Worm (Caenorhabditis elegans) whole organism, young adult: ENCODE data around the gene F54D10.7.

Experiments
- B0019.2 ChIP-seq: fragments of 200-800 bp; sonication (Bioruptor generic); conservative IDR thresholded peaks from 2 replicates; pipeline ENCODE4 v1.3.6; 2022; ENCODE audit warnings: missing genetic modification reagents, missing genetic modification characterization, missing compliant biosample characterization
- C17E4.6 ChIP-seq: fragments of 200-800 bp; sonication (Bioruptor generic); IDR thresholded peaks from 2 replicates; pipeline ENCODE4 v1.3.6; 2022; ENCODE audit warnings: missing genetic modification reagents, missing genetic modification characterization, missing compliant biosample characterization
- F10E7.11 ChIP-seq: sonication (generic microtip); optimal IDR thresholded peaks from 2 replicates; lab custom pipeline; 2017; ENCODE audit warnings: mild to moderate bottlenecking, missing genetic modification characterization, moderate library complexity, missing compliant biosample characterization
- F22D6.2 ChIP-seq: sonication (generic microtip); optimal IDR thresholded peaks from 2 replicates; lab custom pipeline; 2016; ENCODE audit warnings: mild to moderate bottlenecking, missing genetic modification characterization, missing compliant biosample characterization
- F33H1.4 ChIP-seq: fragments of 200-800 bp; sonication (Bioruptor generic); IDR thresholded peaks from 2 replicates; pipeline ENCODE4 v1.3.6; 2022; ENCODE audit warnings: missing genetic modification reagents, missing genetic modification characterization, missing compliant biosample characterization
- F39B2.1 ChIP-seq: fragments of 200-800 bp; sonication (Bioruptor generic); IDR thresholded peaks from 2 replicates; pipeline ENCODE4 v1.3.6; 2022; ENCODE audit warnings: missing genetic modification reagents, missing genetic modification characterization, missing compliant biosample characterization
- Y53G8AR.9 ChIP-seq: fragments of 200-800 bp; sonication (Bioruptor generic); conservative IDR thresholded peaks from 2 replicates; pipeline ENCODE4 v1.3.6; 2022; ENCODE audit warnings: missing genetic modification reagents, missing genetic modification characterization, missing compliant biosample characterization
- ZK185.1 ChIP-seq: sonication (generic microtip); optimal IDR thresholded peaks from 2 replicates; lab custom pipeline; 2016; ENCODE audit warnings: mild to moderate bottlenecking, missing genetic modification characterization, missing compliant biosample characterization; ENCODE audit not compliant: poor library complexity, severe bottlenecking
- akir-1 ChIP-seq: fragments of 200-800 bp; sonication (Bioruptor generic); optimal IDR thresholded peaks from 2 replicates; lab custom pipeline; 2018; ENCODE audit warnings: mild to moderate bottlenecking, missing genetic modification characterization, moderate library complexity, missing compliant biosample characterization
- aptf-3 ChIP-seq: fragments of 200-800 bp; sonication (Bioruptor generic); IDR thresholded peaks from 2 replicates; pipeline ENCODE4 v1.3.6; 2022; ENCODE audit warnings: missing genetic modification characterization, missing compliant biosample characterization
- attf-5 ChIP-seq: fragments of 200-800 bp; sonication (Bioruptor generic); optimal IDR thresholded peaks from 2 replicates; lab custom pipeline; 2018; ENCODE audit warnings: mild to moderate bottlenecking, missing genetic modification characterization, missing compliant biosample characterization
- attf-6 ChIP-seq: fragments of 200-800 bp; sonication (Bioruptor generic); IDR thresholded peaks from 2 replicates; pipeline ENCODE4 v1.3.6; 2022; ENCODE audit warnings: missing genetic modification reagents, missing genetic modification characterization, missing compliant biosample characterization
- cebp-1 ChIP-seq, 2 experiments: fragments of 200-800 bp in 1 of 2; sonication (Bioruptor generic) in 1 of 2; sonication (generic microtip) in 1 of 2; IDR thresholded peaks in 1 of 2; optimal IDR thresholded peaks in 1 of 2; 2 replicates each; pipeline versions ENCODE4 v1.3.6 to Lab custom; 2017 to 2022; ENCODE audit warnings: missing compliant biosample characterization in 2 of 2, missing genetic modification characterization in 2 of 2, mild to moderate bottlenecking in 1 of 2, missing genetic modification reagents in 1 of 2, moderate library complexity in 1 of 2
- ceh-27 ChIP-seq: fragments of 200-800 bp; sonication (Bioruptor generic); optimal IDR thresholded peaks from 2 replicates; lab custom pipeline; 2018; ENCODE audit warnings: mild to moderate bottlenecking, missing genetic modification characterization, moderate library complexity, missing compliant biosample characterization
- ceh-40 ChIP-seq: fragments of 200-800 bp; sonication (Bioruptor generic); IDR thresholded peaks from 2 replicates; pipeline ENCODE4 v1.3.6; 2022; ENCODE audit warnings: missing genetic modification characterization, missing compliant biosample characterization
- ceh-91 ChIP-seq: fragments of 200-800 bp; sonication (Bioruptor generic); IDR thresholded peaks from 2 replicates; pipeline ENCODE4 v1.3.6; 2022; ENCODE audit warnings: missing genetic modification reagents, missing genetic modification characterization, missing compliant biosample characterization
- ekl-4 ChIP-seq: fragments of 200-800 bp; sonication (Bioruptor generic); IDR thresholded peaks from 2 replicates; pipeline ENCODE4 v1.3.6; 2022; ENCODE audit warnings: missing genetic modification reagents, missing genetic modification characterization, missing compliant biosample characterization
- ets-4 ChIP-seq: fragments of 200-800 bp; sonication (Bioruptor generic); optimal IDR thresholded peaks from 2 replicates; lab custom pipeline; 2018; ENCODE audit warnings: mild to moderate bottlenecking, missing genetic modification characterization, missing compliant biosample characterization
- hsf-1 ChIP-seq: fragments of 200-800 bp; sonication (Bioruptor generic); IDR thresholded peaks from 2 replicates; pipeline ENCODE4 v1.3.6; 2022; ENCODE audit warnings: missing genetic modification reagents, missing genetic modification characterization, missing compliant biosample characterization
- lag-1 ChIP-seq: fragments of 200-800 bp; sonication (Bioruptor generic); IDR thresholded peaks from 2 replicates; pipeline ENCODE4 v1.3.6; 2022; ENCODE audit warnings: missing genetic modification reagents, missing genetic modification characterization, missing compliant biosample characterization
- let-607 ChIP-seq, 2 experiments: fragments of 200-800 bp in 1 of 2; sonication (Bioruptor generic) in 1 of 2; sonication (generic microtip) in 1 of 2; optimal IDR thresholded peaks; 2 replicates each; lab custom pipeline; 2016 to 2018; ENCODE audit warnings: mild to moderate bottlenecking in 2 of 2, missing compliant biosample characterization in 2 of 2, missing genetic modification characterization in 2 of 2, moderate library complexity in 2 of 2, missing genotype in 1 of 2
- madf-3 ChIP-seq: fragments of 200-800 bp; sonication (Bioruptor generic); IDR thresholded peaks from 2 replicates; pipeline ENCODE4 v1.3.6; 2022; ENCODE audit warnings: missing genetic modification reagents, missing genetic modification characterization, missing compliant biosample characterization
- mes-4 ChIP-seq: sonication (generic microtip); optimal IDR thresholded peaks from 2 replicates; lab custom pipeline; 2016; ENCODE audit warnings: missing genotype, missing genetic modification characterization, missing compliant biosample characterization
- nhr-179 ChIP-seq: sonication (generic microtip); optimal IDR thresholded peaks from 2 replicates; lab custom pipeline; 2016; ENCODE audit warnings: mild to moderate bottlenecking, missing genetic modification characterization, missing compliant biosample characterization
- nhr-80 ChIP-seq: sonication (generic microtip); optimal IDR thresholded peaks from 2 replicates; lab custom pipeline; 2016; ENCODE audit warnings: missing genetic modification characterization, missing compliant biosample characterization
- sdz-38 ChIP-seq: sonication (generic microtip); optimal IDR thresholded peaks from 2 replicates; lab custom pipeline; 2016; ENCODE audit warnings: missing genotype, missing genetic modification characterization, missing compliant biosample characterization
- sea-2 ChIP-seq: fragments of 200-800 bp; sonication (Bioruptor generic); IDR thresholded peaks from 2 replicates; pipeline ENCODE4 v1.3.6; 2022; ENCODE audit warnings: missing genetic modification characterization, missing compliant biosample characterization
- snpc-1.3 ChIP-seq: sonication (generic microtip); optimal IDR thresholded peaks from 2 replicates; lab custom pipeline; 2017; ENCODE audit warnings: missing genetic modification characterization, mild to moderate bottlenecking, missing compliant biosample characterization, antibody characterized with exemption, moderate library complexity, missing genotype, missing genetic modification reagents; ENCODE audit not compliant: insufficient read depth
- snpc-3.4 ChIP-seq: sonication (generic microtip); optimal IDR thresholded peaks from 2 replicates; lab custom pipeline; 2017; ENCODE audit warnings: missing genetic modification characterization, mild to moderate bottlenecking, missing compliant biosample characterization, antibody characterized with exemption, moderate library complexity, missing genotype, missing genetic modification reagents
- snpc-4 ChIP-seq, 5 experiments: fragments of 150-350 bp in 1 of 5; sonication (generic microtip) in 4 of 5; optimal IDR thresholded peaks; 2 replicates each; lab custom pipeline; 2014 to 2018; ENCODE audit warnings: missing genetic modification characterization in 5 of 5, missing biosample characterization in 3 of 5, antibody characterized with exemption in 2 of 5, mild to moderate bottlenecking in 2 of 5, missing compliant biosample characterization in 2 of 5, missing genotype in 2 of 5, moderate library complexity in 2 of 5, missing genetic modification reagents in 1 of 5
- unc-130 ChIP-seq: sonication (generic microtip); optimal IDR thresholded peaks from 2 replicates; lab custom pipeline; 2016; ENCODE audit warnings: missing genetic modification reagents, missing genetic modification characterization, missing compliant biosample characterization
- unc-62 ChIP-seq: fragments of 150-350 bp; optimal IDR thresholded peaks from 2 replicates; lab custom pipeline; 2014; ENCODE audit warnings: missing biosample characterization, missing genetic modification reagents, missing genetic modification characterization
- ztf-18 ChIP-seq: sonication (generic microtip); optimal IDR thresholded peaks from 2 replicates; lab custom pipeline; 2016; ENCODE audit warnings: missing genotype, mild to moderate bottlenecking, missing genetic modification characterization, missing compliant biosample characterization
- ztf-26 ChIP-seq: sonication (generic microtip); optimal IDR thresholded peaks from 2 replicates; lab custom pipeline; 2017; ENCODE audit warnings: missing genetic modification characterization, missing compliant biosample characterization
- ztf-28 ChIP-seq: fragments of 200-800 bp; sonication (Bioruptor generic); IDR thresholded peaks from 2 replicates; pipeline ENCODE4 v1.3.6; 2022; ENCODE audit warnings: missing genetic modification reagents, missing genetic modification characterization, missing compliant biosample characterization

F54D10.7 gene

ce11 chrII:3850655-3851054, 29.6 kb upstream of the F54D10.7 start, which contains the start of gene nhr-72:
nhr-72 (minus strand) TSS chrII:3850755.
- TF ChIP-seq ekl-4 (GFP tag; lab: Robert Waterston, UW) (no peak), cebp-1 (GFP tag; IDR thresholded peaks at IDR 0.05; lab: Robert Waterston, UW) (no peak), cebp-1 (tag; optimal IDR thresholded peaks at IDR 0.05; lab: Kevin White, UChicago) (no peak), ztf-18 (tag; lab: Kevin White, UChicago) (no peak), ceh-91 (GFP tag; lab: Robert Waterston, UW) (no peak), ceh-27 (GFP tag; lab: Kevin White, UChicago) (no peak), hsf-1 (no peak), snpc-3.4 (no peak), F33H1.4 (no peak), mes-4 (tag; lab: Kevin White, UChicago) (no peak), nhr-179 (tag; lab: Kevin White, UChicago) (no peak), F22D6.2 (no peak), ztf-26 (tag; lab: Kevin White, UChicago) (no peak), ets-4 (GFP tag; lab: Kevin White, UChicago) (no peak), akir-1 (GFP tag; lab: Kevin White, UChicago) (no peak), let-607 (tag; optimal IDR thresholded peaks at IDR 0.05; lab: Kevin White, UChicago) (no peak), F10E7.11 (tag; lab: Kevin White, UChicago) (no peak), lag-1 (no peak), attf-6 (no peak), ztf-28 (GFP tag; lab: Robert Waterston, UW) (no peak)

- TF ChIP-seq ceh-27 (GFP tag; lab: Kevin White, UChicago) (no peak), aptf-3 (GFP tag; lab: Robert Waterston, UW) (no peak), B0019.2 (GFP tag; lab: Robert Waterston, UW) (no peak), snpc-1.3 (tag; lab: Kevin White, UChicago) (no peak), madf-3 (no peak), unc-130 (GFP tag; lab: Kevin White, UChicago) (no peak), F22D6.2 (no peak), ceh-40 (GFP tag; lab: Robert Waterston, UW) (no peak), ZK185.1 (tag; lab: Kevin White, UChicago) (no peak), Y53G8AR.9 (GFP tag; lab: Robert Waterston, UW) (no peak), nhr-80 (tag; lab: Kevin White, UChicago) (no peak), snpc-4 (GFP tag; optimal IDR thresholded peaks at IDR 0.05; lab: Kevin White, UChicago) (no peak), snpc-4 (tag; optimal IDR thresholded peaks at IDR 0.05; lab: Kevin White, UChicago) (no peak), sdz-38 (tag; lab: Kevin White, UChicago) (no peak), unc-62 (GFP tag; lab: Kevin White, UChicago) (no peak), attf-5 (no peak), F39B2.1 (GFP tag; lab: Robert Waterston, UW) (no peak), cebp-1 (GFP tag; IDR thresholded peaks at IDR 0.05; lab: Robert Waterston, UW) (no peak), cebp-1 (tag; optimal IDR thresholded peaks at IDR 0.05; lab: Kevin White, UChicago) (no peak), C17E4.6 (GFP tag; lab: Robert Waterston, UW) (no peak), let-607 (tag; optimal IDR thresholded peaks at IDR 0.05; lab: Kevin White, UChicago) (no peak), sea-2 (GFP tag; lab: Robert Waterston, UW) (no peak)
- TF ChIP-seq, all 124 proteins: peak for 0
Measured at ce11 chrII:3846028-3846427, 24.9 kb upstream of the F54D10.7 start, which contains the start of gene C17A2.2. C17A2.2 (plus strand) TSS chrII:3846328.
